Fruit fly (Drosophila melanogaster): ENCODE data around the gene ZC3H3.

The ZC3H3 gene

DNA sequence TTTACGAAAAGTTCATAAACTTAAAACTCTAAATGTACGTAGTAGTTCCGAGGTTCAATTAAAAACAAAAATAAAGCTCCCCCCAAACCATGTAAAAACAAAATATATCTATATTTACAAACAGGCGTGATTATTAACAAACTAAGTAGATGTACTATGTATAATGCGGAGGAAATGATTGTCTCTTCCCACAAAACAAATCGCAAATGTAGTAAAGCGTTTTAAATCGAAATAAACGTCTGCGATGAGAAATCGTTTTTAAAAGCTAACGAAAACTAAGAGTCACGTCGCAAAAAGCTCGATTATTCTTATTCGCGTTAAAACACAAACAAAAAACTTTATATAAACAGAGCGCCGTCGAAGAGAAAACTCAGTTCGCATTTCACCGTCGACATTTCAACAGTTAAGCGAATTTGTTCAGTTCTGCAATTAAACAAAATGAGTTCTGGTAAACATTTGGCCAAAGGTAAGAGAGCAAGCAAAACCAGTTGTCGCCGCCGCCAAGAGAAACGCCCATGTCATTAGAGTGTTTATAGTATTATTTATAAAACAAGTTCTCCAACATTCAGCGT is 9.0 kb upstream of the ZC3H3 start, which contains the start of gene GstO3:
GstO3 (plus strand) TSS at position 370 of the 572 bp plus-strand sequence.
- TF ChIP-seq bsh (GFP tag; optimal IDR thresholded peaks at IDR 0.05), result peak in 1 of 2 experiments; percentile 38
- TF ChIP-seq chinmo (GFP tag; IDR thresholded peaks at IDR 0.05; ENCODE audit: partially characterized antibody), result peak; percentile 71; the same call in 1 of the 4 replicates
- 0 out of 2 replicates have a peak, but pooled peaks have one; percentile 26 for TF ChIP-seq CG42726 (GFP tag; IDR thresholded peaks at IDR 0.05; ENCODE audit: partially characterized antibody)
- peak; percentile 5 for TF ChIP-seq CG12659 (GFP tag; optimal IDR thresholded peaks at IDR 0.05)
- peak; percentile 19 for TF ChIP-seq exex (tag; optimal IDR thresholded peaks at IDR 0.05)
- TF ChIP-seq gro (GFP tag; optimal IDR thresholded peaks at IDR 0.05), result peak; percentile 3
- TF ChIP-seq lab (GFP tag; optimal IDR thresholded peaks at IDR 0.05), result peak; percentile 34
- TF ChIP-seq Med (GFP tag), result peak; percentile 51
- peak in 1 of 2 experiments; percentile 85 for TF ChIP-seq Trl (optimal IDR thresholded peaks at IDR 0.05)
- no peak for TF ChIP-seq Trl (GFP tag; optimal IDR thresholded peaks at IDR 0.05)
- TF ChIP-seq z (GFP tag; IDR thresholded peaks at IDR 0.05), result no peak
- peak; percentile 58 for TF ChIP-seq CG13287 (GFP tag; IDR thresholded peaks at IDR 0.05; ENCODE audit: partially characterized antibody)
- TF ChIP-seq lbe (GFP tag; optimal IDR thresholded peaks at IDR 0.05), result peak; percentile 67
- peak; percentile 52 for TF ChIP-seq CG15514 (GFP tag; optimal IDR thresholded peaks at IDR 0.05)
- peak; percentile 81 for TF ChIP-seq nom (GFP tag; optimal IDR thresholded peaks at IDR 0.05)
- peak; percentile 15 for TF ChIP-seq CG10543 (GFP tag; optimal IDR thresholded peaks at IDR 0.05)
- TF ChIP-seq Oli (tag; optimal IDR thresholded peaks at IDR 0.05), result no peak
- TF ChIP-seq CG3163 (GFP tag; optimal IDR thresholded peaks at IDR 0.05), result peak; percentile 93
- peak; percentile 43 for TF ChIP-seq Fer1 (GFP tag; optimal IDR thresholded peaks at IDR 0.05)
- TF ChIP-seq corto (GFP tag; optimal IDR thresholded peaks at IDR 0.05), result peak; percentile 32
- TF ChIP-seq repo (GFP tag; optimal IDR thresholded peaks at IDR 0.05), result no peak
- peak in 1 of 2 experiments; percentile 59 for TF ChIP-seq Pdp1 (GFP tag; optimal IDR thresholded peaks at IDR 0.05)
- TF ChIP-seq CG2199 (GFP tag; IDR thresholded peaks at IDR 0.05), result no peak
- TF ChIP-seq HLH54F (GFP tag; optimal IDR thresholded peaks at IDR 0.05), result no peak

DNA sequence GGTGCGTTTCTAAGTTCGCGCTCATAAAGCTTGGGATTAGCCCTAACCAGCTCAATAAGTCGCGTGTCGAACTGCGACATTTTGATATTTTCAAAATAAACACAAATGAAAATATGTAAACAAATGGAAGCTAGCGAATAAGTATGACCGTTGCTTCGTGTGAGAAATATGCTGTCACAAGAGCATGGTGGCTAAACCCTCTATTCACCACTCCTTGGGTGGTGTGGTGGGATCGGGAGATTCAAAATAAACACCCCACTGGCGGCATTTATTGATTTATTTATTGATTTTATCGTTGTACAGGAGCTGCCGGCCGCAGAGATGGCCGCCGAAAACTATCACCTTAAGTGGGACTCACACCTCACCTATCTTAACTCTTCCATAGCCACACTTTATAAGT is 5.2 kb upstream of the ZC3H3 start, which contains the start of gene CG6683:
CG6683 (minus strand) TSS at position 154 of the 400 bp plus-strand sequence.
- TF ChIP-seq CTCF (GFP tag; optimal IDR thresholded peaks at IDR 0.05) (peak; percentile 39), Med (GFP tag) (peak; percentile 45), nerfin-1 (tag; optimal IDR thresholded peaks at IDR 0.05) (peak; percentile 38), E2f2 (GFP tag; IDR thresholded peaks at IDR 0.05) (peak; percentile 88), MTF-1 (GFP tag; optimal IDR thresholded peaks at IDR 0.05; ENCODE audit: borderline replicate concordance) (peak; percentile 10), Stat92E (GFP tag; optimal IDR thresholded peaks at IDR 0.05) (peak in 1 of 3 experiments; percentile 11), CG14710 (tag; optimal IDR thresholded peaks at IDR 0.05) (peak; percentile 12), nom (GFP tag; optimal IDR thresholded peaks at IDR 0.05) (peak; percentile 9), CG13296 (GFP tag; optimal IDR thresholded peaks at IDR 0.05) (no peak), CG34376 (GFP tag; optimal IDR thresholded peaks at IDR 0.05) (peak; percentile 32), CG12071 (GFP tag; optimal IDR thresholded peaks at IDR 0.05) (peak; percentile 14), YL-1 (GFP tag; optimal IDR thresholded peaks at IDR 0.05) (peak; percentile 49), sug (tag; optimal IDR thresholded peaks at IDR 0.05) (peak; percentile 82), CG2116 (GFP tag; optimal IDR thresholded peaks at IDR 0.05) (peak; percentile 21), Fer1 (GFP tag; optimal IDR thresholded peaks at IDR 0.05) (peak; percentile 5), onecut (GFP tag; IDR thresholded peaks at IDR 0.05) (peak; percentile 99), emc (GFP tag; optimal IDR thresholded peaks at IDR 0.05) (no peak), CG13123 (GFP tag; optimal IDR thresholded peaks at IDR 0.05) (no peak), odd (GFP tag; optimal IDR thresholded peaks at IDR 0.05) (peak; percentile 12), CG17186 (GFP tag; optimal IDR thresholded peaks at IDR 0.05) (peak; percentile 15), CG12769 (tag; optimal IDR thresholded peaks at IDR 0.05) (no peak), sna (GFP tag; IDR thresholded peaks at IDR 0.05; ENCODE audit: partially characterized antibody) (no peak), CG4617 (GFP tag; optimal IDR thresholded peaks at IDR 0.05; ENCODE audit: borderline replicate concordance) (peak; percentile 53), pzg (GFP tag; optimal IDR thresholded peaks at IDR 0.05) (peak; percentile 49), CG6254 (GFP tag; optimal IDR thresholded peaks at IDR 0.05) (peak; percentile 67), CG9797 (GFP tag; optimal IDR thresholded peaks at IDR 0.05) (peak; percentile 66), CG4707 (GFP tag; optimal IDR thresholded peaks at IDR 0.05) (peak; percentile 13)
